Worm (Caenorhabditis elegans): ENCODE measurements around the gene sri-20.

The sri-20 gene

ce11 chrV:10382142-10382541 lies 13.8 kb downstream of the sri-20 start, which contains the start of gene pqn-2:
Gene pqn-2, plus strand, starts transcription at chrV:10382442.
- TF ChIP-seq bed-3 (GFP tag; optimal IDR thresholded peaks at IDR 0.05) = no peak
- no peak for TF ChIP-seq ceh-39 (tag; optimal IDR thresholded peaks at IDR 0.05)
- TF ChIP-seq unc-120 (tag; optimal IDR thresholded peaks at IDR 0.05; ENCODE audit: poor library complexity, severe bottlenecking) = no peak
- TF ChIP-seq unc-62 (GFP tag; optimal IDR thresholded peaks at IDR 0.05) = no peak
- no peak for TF ChIP-seq unc-39 (tag; optimal IDR thresholded peaks at IDR 0.05)
- no peak for TF ChIP-seq ham-2 (GFP tag; optimal IDR thresholded peaks at IDR 0.05)

DNA sequence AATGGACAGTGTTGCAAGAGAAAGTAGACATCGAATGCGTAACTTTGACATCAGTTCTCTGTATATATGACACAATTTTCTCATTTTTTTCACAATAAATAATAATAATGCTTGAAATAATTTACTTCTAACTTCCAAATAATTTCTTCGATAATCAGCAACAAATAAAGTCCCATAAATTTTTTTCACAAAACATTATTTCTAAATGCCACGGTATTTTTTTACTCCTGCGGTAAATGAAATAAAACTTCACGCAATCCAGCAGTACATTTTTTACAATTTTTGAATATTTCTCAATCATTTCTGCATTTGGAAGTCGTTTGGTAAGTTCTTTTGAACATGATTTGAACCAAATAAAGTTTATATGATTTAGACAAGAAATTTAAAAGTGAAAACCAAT lies 15.6 kb downstream of the sri-20 start, which contains the start of gene spe-10:
Gene spe-10 (plus strand): TSS at position 301 of the 400 bp plus-strand sequence.
- TF ChIP-seq nhr-2 (tag; optimal IDR thresholded peaks at IDR 0.05) = no peak
- no peak for TF ChIP-seq ham-2 (GFP tag; optimal IDR thresholded peaks at IDR 0.05)
- no peak for TF ChIP-seq elt-1 (tag; optimal IDR thresholded peaks at IDR 0.05; ENCODE audit: borderline replicate concordance, insufficient read depth)
- no peak for TF ChIP-seq ceh-43 (GFP tag; optimal IDR thresholded peaks at IDR 0.05)
- TF ChIP-seq snpc-4 (tag; optimal IDR thresholded peaks at IDR 0.05) = no peak
- TF ChIP-seq tbx-8 (GFP tag; optimal IDR thresholded peaks at IDR 0.05) = no peak
- TF ChIP-seq unc-39 (tag; optimal IDR thresholded peaks at IDR 0.05) = no peak
- TF ChIP-seq blmp-1 (tag; optimal IDR thresholded peaks at IDR 0.05) = no peak
- TF ChIP-seq unc-62 (GFP tag; optimal IDR thresholded peaks at IDR 0.05) = no peak
- TF ChIP-seq nhr-237 (tag; optimal IDR thresholded peaks at IDR 0.05) = no peak
- no peak for TF ChIP-seq M03D4.4 (tag; optimal IDR thresholded peaks at IDR 0.05)
- TF ChIP-seq flh-1 (GFP tag; optimal IDR thresholded peaks at IDR 0.05) = no peak
- TF ChIP-seq sptf-1 (tag; optimal IDR thresholded peaks at IDR 0.05) = no peak
- TF ChIP-seq mep-1 (tag; optimal IDR thresholded peaks at IDR 0.05) = no peak
- no peak for TF ChIP-seq lin-32 (GFP tag; optimal IDR thresholded peaks at IDR 0.05)
- TF ChIP-seq ceh-39 (tag; optimal IDR thresholded peaks at IDR 0.05) = no peak

DNA sequence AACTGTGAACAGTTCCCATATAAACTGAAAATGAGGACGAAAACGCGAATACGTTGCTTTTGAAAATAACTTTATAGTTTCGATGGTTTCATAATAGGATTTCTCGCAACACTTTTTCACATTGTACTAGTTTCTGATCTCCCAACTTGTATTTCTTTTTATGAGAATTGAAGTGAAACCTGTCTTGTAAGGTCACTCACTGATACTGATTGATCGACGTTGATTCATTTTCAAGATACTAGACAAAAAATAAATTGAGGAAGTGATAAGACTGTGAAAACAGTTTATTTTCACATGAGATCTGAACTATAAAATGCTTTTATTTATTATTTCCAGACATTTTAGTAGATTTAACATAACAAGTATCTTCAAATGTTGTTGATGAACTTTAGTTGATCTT lies 19.1 kb downstream of the sri-20 start:
- no peak for TF ChIP-seq ces-1 (GFP tag; optimal IDR thresholded peaks at IDR 0.05)
- no peak for TF ChIP-seq mep-1 (tag; optimal IDR thresholded peaks at IDR 0.05)
- no peak for TF ChIP-seq ceh-39 (tag; optimal IDR thresholded peaks at IDR 0.05)
- TF ChIP-seq elt-3 (tag; optimal IDR thresholded peaks at IDR 0.05) = no peak
- TF ChIP-seq elt-1 (tag; optimal IDR thresholded peaks at IDR 0.05; ENCODE audit: borderline replicate concordance, insufficient read depth) = no peak
- no peak for TF ChIP-seq nhr-12 (tag; optimal IDR thresholded peaks at IDR 0.05)
- TF ChIP-seq bed-3 (GFP tag; optimal IDR thresholded peaks at IDR 0.05) = no peak
- no peak for TF ChIP-seq mab-5 (tag; optimal IDR thresholded peaks at IDR 0.05)
- no peak for TF ChIP-seq nhr-2 (tag; optimal IDR thresholded peaks at IDR 0.05)
- TF ChIP-seq sptf-1 (tag; optimal IDR thresholded peaks at IDR 0.05) = no peak
- TF ChIP-seq ham-2 (GFP tag; optimal IDR thresholded peaks at IDR 0.05) = no peak
- no peak for TF ChIP-seq unc-39 (tag; optimal IDR thresholded peaks at IDR 0.05)
- TF ChIP-seq snpc-4 (tag; optimal IDR thresholded peaks at IDR 0.05) = no peak
- TF ChIP-seq lsy-2 (tag; optimal IDR thresholded peaks at IDR 0.05) = no peak

- TF ChIP-seq elt-1 (tag; optimal IDR thresholded peaks at IDR 0.05; ENCODE audit: borderline replicate concordance, insufficient read depth) = no peak
- TF ChIP-seq drap-1 (GFP tag; optimal IDR thresholded peaks at IDR 0.05) = no peak
- no peak for TF ChIP-seq nhr-28 (tag; optimal IDR thresholded peaks at IDR 0.05)
- TF ChIP-seq lin-32 (GFP tag; optimal IDR thresholded peaks at IDR 0.05) = no peak
- TF ChIP-seq unc-39 (tag; optimal IDR thresholded peaks at IDR 0.05) = no peak
- TF ChIP-seq nhr-2 (tag; optimal IDR thresholded peaks at IDR 0.05) = no peak
- no peak for TF ChIP-seq mls-2 (tag; optimal IDR thresholded peaks at IDR 0.05)
- TF ChIP-seq snpc-4 (tag; optimal IDR thresholded peaks at IDR 0.05) = no peak
- no peak for TF ChIP-seq sptf-1 (tag; optimal IDR thresholded peaks at IDR 0.05)
- no peak for TF ChIP-seq cnd-1 (tag; optimal IDR thresholded peaks at IDR 0.05)
- TF ChIP-seq bed-3 (GFP tag; optimal IDR thresholded peaks at IDR 0.05) = no peak
- TF ChIP-seq nhr-76 (tag; optimal IDR thresholded peaks at IDR 0.05) = no peak
- TF ChIP-seq nhr-12 (tag; optimal IDR thresholded peaks at IDR 0.05) = no peak
- TF ChIP-seq hlh-1 (tag; optimal IDR thresholded peaks at IDR 0.05) = no peak
- no peak for TF ChIP-seq tbx-8 (GFP tag; optimal IDR thresholded peaks at IDR 0.05)
- TF ChIP-seq ces-1 (GFP tag; optimal IDR thresholded peaks at IDR 0.05) = no peak
These were observed 20.0 kb downstream of the sri-20 start, which contains the start of gene AC3.5 for ce11 chrV:10388318-10388717. Gene AC3.5, plus strand, starts transcription at chrV:10388527.

ce11 chrV:10393708-10394107 lies 25.4 kb downstream of the sri-20 start:
- TF ChIP-seq ham-2 (GFP tag; optimal IDR thresholded peaks at IDR 0.05) (no peak), blmp-1 (tag; optimal IDR thresholded peaks at IDR 0.05) (no peak), mab-5 (tag; optimal IDR thresholded peaks at IDR 0.05) (no peak), ces-1 (GFP tag; optimal IDR thresholded peaks at IDR 0.05) (no peak), unc-39 (tag; optimal IDR thresholded peaks at IDR 0.05) (no peak), ceh-43 (GFP tag; optimal IDR thresholded peaks at IDR 0.05) (no peak), drap-1 (GFP tag; optimal IDR thresholded peaks at IDR 0.05) (no peak)
